Worm (Caenorhabditis elegans) whole organism, L1 larva: ENCODE data around the gene F22F7.11.
"Not testable (repeated sequence)": the region's sequence is repeated elsewhere in the genome, so short reads cannot be mapped to it uniquely, and the experiment has no call there.

Experiments
- C04F5.9 ChIP-seq: sonication (generic microtip); optimal IDR thresholded peaks from 2 replicates; lab custom pipeline; 2016; ENCODE audit warnings: missing genetic modification characterization, missing compliant biosample characterization
- C16A3.4 ChIP-seq: fragments of 150-350 bp; optimal IDR thresholded peaks from 2 replicates; lab custom pipeline; 2014; ENCODE audit warnings: missing biosample characterization, missing genetic modification characterization
- C34B4.2 ChIP-seq: sonication (generic microtip); optimal IDR thresholded peaks from 2 replicates; lab custom pipeline; 2017; ENCODE audit warnings: mild to moderate bottlenecking, missing genetic modification characterization, missing compliant biosample characterization
- ama-1 ChIP-seq: fragments of 150-350 bp; optimal IDR thresholded peaks from 2 replicates; lab custom pipeline; 2014
- ceh-8 ChIP-seq: fragments of 200-800 bp; sonication (Bioruptor generic); optimal IDR thresholded peaks from 2 replicates; lab custom pipeline; 2018; ENCODE audit warnings: mild to moderate bottlenecking, missing genetic modification characterization, moderate library complexity, missing compliant biosample characterization
- ceh-82 ChIP-seq, 3 experiments: fragments of 150-350 bp in 1 of 3; sonication (generic microtip) in 2 of 3; optimal IDR thresholded peaks; 2 replicates each; lab custom pipeline; 2014 to 2017; ENCODE audit warnings: missing biosample characterization in 3 of 3, missing genetic modification characterization in 3 of 3
- dsc-1 ChIP-seq: sonication (generic microtip); optimal IDR thresholded peaks from 2 replicates; lab custom pipeline; 2016; ENCODE audit warnings: mild to moderate bottlenecking, missing genetic modification characterization, missing compliant biosample characterization
- efl-1 ChIP-seq, 4 experiments: fragments of 150-350 bp; optimal IDR thresholded peaks in 3 of 4; peaks in 1 of 4; 1 replicate in 1 of 4; 2 replicates in 3 of 4; lab custom pipeline; 2014; ENCODE audit warnings: missing biosample characterization in 2 of 4, missing genetic modification characterization in 2 of 4, missing genetic modification reagents in 2 of 4
- elt-2 ChIP-seq: sonication (generic microtip); optimal IDR thresholded peaks from 2 replicates; lab custom pipeline; 2016; ENCODE audit warnings: missing genetic modification characterization, mild to moderate bottlenecking, inconsistent platforms, missing compliant biosample characterization, missing genetic modification reagents
- elt-3 ChIP-seq, 6 experiments: fragments of 150-350 bp in 1 of 6; sonication (generic microtip); optimal IDR thresholded peaks; 2 replicates each; lab custom pipeline; 2017 to 2018; ENCODE audit warnings: missing biosample characterization in 6 of 6, missing genetic modification characterization in 6 of 6, inconsistent platforms in 1 of 6
- fkh-4 ChIP-seq: sonication (generic microtip); optimal IDR thresholded peaks from 2 replicates; lab custom pipeline; 2016; ENCODE audit warnings: missing compliant biosample characterization, missing genetic modification characterization, borderline replicate concordance
- hlh-17 ChIP-seq: fragments of 200-800 bp; sonication (Bioruptor generic); optimal IDR thresholded peaks from 2 replicates; lab custom pipeline; 2018; ENCODE audit warnings: missing genetic modification characterization, mild to moderate bottlenecking, missing compliant biosample characterization, moderate library complexity, borderline replicate concordance
- hlh-4 ChIP-seq: sonication (generic microtip); optimal IDR thresholded peaks from 2 replicates; lab custom pipeline; 2016; ENCODE audit warnings: mild to moderate bottlenecking, missing genetic modification characterization, missing compliant biosample characterization
- lin-14 ChIP-seq: fragments of 200-800 bp; sonication (Bioruptor generic); optimal IDR thresholded peaks from 2 replicates; lab custom pipeline; 2018; ENCODE audit warnings: mild to moderate bottlenecking, missing genetic modification characterization, moderate library complexity, missing compliant biosample characterization
- lin-35 ChIP-seq, 2 experiments: fragments of 150-350 bp; optimal IDR thresholded peaks; 2 replicates each; lab custom pipeline; 2014; ENCODE audit warnings: missing biosample characterization in 2 of 2, missing genetic modification characterization in 2 of 2, missing genetic modification reagents in 2 of 2
- mab-9 ChIP-seq: fragments of 200-800 bp; sonication (Bioruptor generic); IDR thresholded peaks from 2 replicates; pipeline ENCODE4 v1.3.6; 2022; ENCODE audit warnings: missing genetic modification reagents, missing genetic modification characterization, missing compliant biosample characterization
- nhr-11 ChIP-seq: fragments of 150-350 bp; optimal IDR thresholded peaks from 2 replicates; lab custom pipeline; 2014; ENCODE audit warnings: missing biosample characterization, missing genetic modification characterization
- nhr-20 ChIP-seq: sonication (generic microtip); optimal IDR thresholded peaks from 2 replicates; lab custom pipeline; 2016; ENCODE audit warnings: mild to moderate bottlenecking, missing genetic modification characterization, missing compliant biosample characterization
- nhr-84 ChIP-seq: sonication (generic microtip); optimal IDR thresholded peaks from 2 replicates; lab custom pipeline; 2017; ENCODE audit warnings: missing biosample characterization, missing genetic modification characterization
- pag-3 ChIP-seq: sonication (generic microtip); optimal IDR thresholded peaks from 2 replicates; lab custom pipeline; 2017; ENCODE audit warnings: missing genetic modification characterization, mild to moderate bottlenecking, missing compliant biosample characterization, antibody characterized with exemption, borderline replicate concordance; ENCODE audit not compliant: insufficient read depth
- pqm-1 ChIP-seq: sonication (generic microtip); optimal IDR thresholded peaks from 3 replicates; lab custom pipeline; 2017; ENCODE audit warnings: missing biosample characterization, missing genetic modification characterization
- rnt-1 ChIP-seq: sonication (generic microtip); optimal IDR thresholded peaks from 2 replicates; lab custom pipeline; 2016; ENCODE audit warnings: mild to moderate bottlenecking, missing genetic modification characterization, moderate library complexity, missing compliant biosample characterization
- skn-1 ChIP-seq: fragments of 150-350 bp; optimal IDR thresholded peaks from 2 replicates; lab custom pipeline; 2014; ENCODE audit warnings: missing biosample characterization, missing genetic modification characterization
- snpc-4 ChIP-seq: fragments of 150-350 bp; optimal IDR thresholded peaks from 2 replicates; lab custom pipeline; 2014; ENCODE audit warnings: missing biosample characterization, missing genetic modification characterization
- snu-23 ChIP-seq: sonication (generic microtip); optimal IDR thresholded peaks from 2 replicates; lab custom pipeline; 2016; ENCODE audit warnings: missing genetic modification characterization, missing compliant biosample characterization
- sox-4 ChIP-seq: sonication (generic microtip); optimal IDR thresholded peaks from 2 replicates; lab custom pipeline; 2016; ENCODE audit warnings: missing genetic modification characterization, missing compliant biosample characterization
- sptf-1 ChIP-seq: fragments of 150-350 bp; optimal IDR thresholded peaks from 2 replicates; lab custom pipeline; 2014; ENCODE audit warnings: missing biosample characterization, missing genetic modification characterization
- sup-37 ChIP-seq: fragments of 200-800 bp; sonication (Bioruptor generic); optimal IDR thresholded peaks from 2 replicates; lab custom pipeline; 2018; ENCODE audit warnings: mild to moderate bottlenecking, missing genetic modification characterization, missing compliant biosample characterization
- swsn-7 ChIP-seq: sonication (generic microtip); optimal IDR thresholded peaks from 2 replicates; lab custom pipeline; 2016; ENCODE audit warnings: missing genetic modification characterization, missing compliant biosample characterization
- unc-130 ChIP-seq: fragments of 150-350 bp; optimal IDR thresholded peaks from 2 replicates; lab custom pipeline; 2017; ENCODE audit warnings: missing biosample characterization, missing genetic modification characterization, inconsistent platforms
- ztf-11 ChIP-seq, 2 experiments: sonication (generic microtip); optimal IDR thresholded peaks; 2 replicates each; lab custom pipeline; 2016 to 2017; ENCODE audit warnings: missing genetic modification characterization in 2 of 2, missing biosample characterization in 1 of 2, missing compliant biosample characterization in 1 of 2

F22F7.11 gene

DNA sequence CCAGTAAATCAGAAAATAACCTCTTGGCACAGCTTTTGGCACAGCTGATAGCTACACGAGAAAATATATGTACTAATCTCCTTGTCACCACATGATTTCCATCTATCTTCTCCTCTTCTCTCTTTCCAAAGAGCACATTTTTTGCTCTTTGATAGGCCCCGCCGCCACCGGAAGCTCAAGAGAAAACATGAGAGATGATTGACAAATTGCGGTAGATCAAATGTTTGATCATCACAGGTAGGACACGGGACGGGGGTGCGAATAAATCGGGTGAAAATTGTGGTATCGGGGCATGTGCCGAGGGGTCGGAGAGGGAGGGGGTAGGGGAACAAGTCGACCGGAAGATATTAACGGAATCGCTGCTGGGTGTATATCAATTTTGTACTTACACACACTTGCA is 43.6 kb upstream of the F22F7.11 start (continued):
- TF ChIP-seq nhr-84 (tag; lab: Kevin White, UChicago): no peak
- no peak for TF ChIP-seq unc-130
- TF ChIP-seq mab-9 (GFP tag; lab: Robert Waterston, UW): no peak
- TF ChIP-seq ama-1: no peak

DNA sequence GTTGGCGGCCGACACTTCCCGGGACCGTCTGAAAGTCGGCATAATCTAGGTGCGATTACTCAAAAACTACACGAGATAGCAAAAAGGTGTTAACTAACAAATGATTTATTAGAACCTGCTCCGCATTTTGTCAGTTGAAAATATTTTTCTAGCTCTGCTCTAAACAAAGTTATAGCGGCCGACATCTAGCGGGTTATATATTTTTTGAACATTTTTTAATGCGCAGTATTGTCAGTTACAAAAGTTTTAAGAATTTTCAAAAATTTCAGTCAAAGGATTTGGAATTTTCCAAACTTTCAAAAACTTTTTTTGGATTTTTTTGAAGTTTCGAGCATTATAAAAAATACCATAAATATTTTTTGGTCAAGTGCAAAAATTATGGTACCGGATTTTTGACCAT is 38.4 kb upstream of the F22F7.11 start:
- TF ChIP-seq hlh-4 (tag; lab: Kevin White, UChicago): no peak
- no peak for TF ChIP-seq efl-1 (optimal IDR thresholded peaks at IDR 0.05; lab: Kevin White, UChicago)
- TF ChIP-seq efl-1 (GFP tag; optimal IDR thresholded peaks at IDR 0.05 in 1 of 2; lab: Kevin White, UChicago): peak in 1 of 2 experiments; percentile 77

DNA sequence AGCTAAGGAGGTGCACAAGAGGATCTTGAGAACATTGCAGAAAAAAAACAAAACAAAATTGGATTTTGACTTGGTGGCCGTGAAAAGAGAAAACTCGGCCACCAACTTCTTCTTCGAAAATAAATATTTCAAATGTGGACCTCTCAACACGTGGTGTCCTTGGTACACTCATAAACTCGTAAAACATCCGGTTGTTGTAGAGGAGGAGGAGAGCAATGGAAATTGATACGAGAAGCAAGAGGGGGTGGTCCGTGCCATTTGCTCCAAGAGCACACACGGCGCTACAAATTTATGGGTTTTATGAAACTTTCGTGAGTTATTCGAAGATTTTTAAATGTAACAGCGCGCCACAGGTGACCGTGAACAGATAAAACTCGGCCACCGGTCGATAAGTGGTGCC is 37.7 kb upstream of the F22F7.11 start:
- TF ChIP-seq rnt-1 (peak; percentile 57), lin-14 (peak; percentile 65), unc-130 (no peak)
- TF ChIP-seq, all 84 proteins: peak for 2

DNA sequence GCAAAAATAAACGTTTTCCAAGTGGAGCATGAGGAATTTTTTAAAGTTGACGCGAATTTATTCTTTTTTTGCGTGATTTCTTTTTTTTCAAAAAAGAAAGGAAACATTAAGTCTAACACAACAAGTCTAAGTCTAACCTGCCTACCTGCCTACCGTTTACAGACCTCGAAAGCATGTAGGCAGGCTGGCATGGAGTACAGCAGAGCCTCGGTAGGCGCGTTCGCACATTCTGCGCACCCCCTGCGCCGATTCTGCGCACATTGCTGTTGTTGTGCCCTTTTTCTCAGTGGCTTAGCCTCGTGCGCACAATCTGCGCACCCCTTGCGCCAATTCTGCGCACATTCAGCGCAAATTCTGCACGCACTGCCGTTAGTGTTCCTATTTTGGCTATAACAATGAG is 35.8 kb upstream of the F22F7.11 start:
- TF ChIP-seq sup-37 (GFP tag; lab: Kevin White, UChicago) (no peak), snpc-4 (tag; lab: Kevin White, UChicago) (no peak), pag-3 (tag; lab: Kevin White, UChicago) (no peak)

ce11 chrV:2085745-2086267 is 33.8 kb upstream of the F22F7.11 start, which contains the start of gene F36F12.3:
TSS of gene F36F12.3 (plus strand) at chrV:2085795.
- not testable (repeated sequence) for TF ChIP-seq nhr-20; nhr-11; skn-1 (tag; lab: Kevin White, UChicago)

DNA sequence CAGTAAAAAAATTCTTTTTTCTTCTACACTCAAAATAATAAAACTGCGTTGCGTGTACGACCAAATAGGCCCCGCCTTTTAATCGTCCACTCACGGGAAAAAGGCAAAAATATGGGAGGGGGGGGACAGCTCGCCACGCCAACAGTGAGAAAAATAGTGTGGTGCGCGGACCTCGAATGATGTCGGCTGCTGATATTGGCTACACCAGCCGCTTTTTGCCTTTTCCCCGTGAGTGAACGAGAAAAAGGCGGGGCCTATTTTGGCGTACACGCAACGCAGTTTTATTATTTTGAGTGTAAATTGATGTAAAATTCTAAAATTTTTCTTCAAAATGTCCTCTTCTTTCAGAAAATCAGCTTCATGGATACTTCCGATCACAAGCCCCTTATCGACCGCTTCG is 29.3 kb upstream of the F22F7.11 start, which contains the start of gene ztf-28:
TSS of gene ztf-28 (plus strand) at position 349 of the 400 bp plus-strand sequence.
- not testable (repeated sequence) for TF ChIP-seq pqm-1 (tag; lab: Kevin White, UChicago); ceh-8; elt-2 (tag; lab: Kevin White, UChicago)

ce11 chrV:2095204-2095603 is 24.4 kb upstream of the F22F7.11 start, which contains the start of gene F36F12.2:
TSS of gene F36F12.2 (minus strand) at chrV:2095304.
- no peak for TF ChIP-seq hlh-17 (GFP tag; lab: Kevin White, UChicago)

DNA sequence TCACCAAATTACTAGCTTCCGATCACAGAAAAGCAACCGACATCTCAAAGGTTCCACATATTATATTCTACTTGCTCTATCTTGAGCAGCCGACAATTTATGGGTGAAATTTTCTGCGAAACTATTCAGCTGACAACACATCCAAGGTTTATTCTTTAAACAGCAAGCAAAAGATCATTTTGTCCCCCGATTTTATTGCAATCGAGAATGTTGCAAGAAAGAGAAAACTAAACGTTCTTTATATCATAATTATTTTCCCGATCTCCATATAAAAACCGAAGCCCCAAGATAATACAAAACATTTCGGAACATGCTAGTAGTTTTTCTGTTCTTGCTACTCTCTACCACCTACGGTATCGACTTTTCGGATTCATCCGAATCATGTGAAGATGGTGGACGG is 23.9 kb upstream of the F22F7.11 start, which contains the start of gene clec-207:
TSS of gene clec-207 (plus strand) at position 301 of the 400 bp plus-strand sequence.
- TF ChIP-seq C16A3.4: no peak
- TF ChIP-seq C34B4.2 (tag; lab: Kevin White, UChicago): no peak
- no peak for TF ChIP-seq snpc-4 (tag; lab: Kevin White, UChicago)
- no peak for TF ChIP-seq sptf-1 (tag; lab: Kevin White, UChicago)
- no peak for TF ChIP-seq lin-35 (GFP tag; optimal IDR thresholded peaks at IDR 0.05; lab: Kevin White, UChicago)
- TF ChIP-seq nhr-20: no peak
- no peak for TF ChIP-seq ceh-82 (tag; optimal IDR thresholded peaks at IDR 0.05; lab: Kevin White, UChicago)
- no peak for TF ChIP-seq swsn-7
- TF ChIP-seq pag-3 (tag; lab: Kevin White, UChicago): no peak

DNA sequence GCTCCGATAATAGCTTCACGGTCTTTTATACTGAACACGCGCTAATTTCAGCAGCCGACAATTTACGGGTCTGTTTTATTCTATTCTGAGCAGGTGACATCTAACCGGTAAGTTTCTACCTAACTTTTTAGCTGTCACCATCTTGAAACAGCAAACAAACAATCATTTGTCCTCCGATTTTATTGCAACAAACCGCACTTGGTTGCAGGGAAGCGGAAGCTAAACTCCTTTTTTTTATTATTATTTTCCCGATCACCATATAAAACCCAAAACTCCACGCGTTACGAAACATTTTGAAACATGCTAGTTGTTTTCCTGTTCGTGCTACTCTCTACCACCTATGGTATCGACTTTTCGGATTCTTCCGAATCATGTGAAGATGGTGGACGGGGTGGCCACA is 22.0 kb upstream of the F22F7.11 start, which contains the start of gene clec-208:
TSS of gene clec-208 (plus strand) at position 301 of the 400 bp plus-strand sequence.
- TF ChIP-seq sox-4 (no peak), C04F5.9 (tag; lab: Kevin White, UChicago) (no peak), dsc-1 (tag; lab: Kevin White, UChicago) (no peak), fkh-4 (tag; lab: Kevin White, UChicago) (no peak), snu-23 (GFP tag; lab: Kevin White, UChicago) (no peak), ztf-11 (tag; optimal IDR thresholded peaks at IDR 0.05; lab: Kevin White, UChicago) (no peak), elt-3 (tag; optimal IDR thresholded peaks at IDR 0.05; lab: Kevin White, UChicago) (no peak), snpc-4 (tag; lab: Kevin White, UChicago) (no peak), sptf-1 (tag; lab: Kevin White, UChicago) (no peak)
